Worm (Caenorhabditis elegans): ENCODE results near the gene C18D11.9.

The C18D11.9 gene

DNA sequence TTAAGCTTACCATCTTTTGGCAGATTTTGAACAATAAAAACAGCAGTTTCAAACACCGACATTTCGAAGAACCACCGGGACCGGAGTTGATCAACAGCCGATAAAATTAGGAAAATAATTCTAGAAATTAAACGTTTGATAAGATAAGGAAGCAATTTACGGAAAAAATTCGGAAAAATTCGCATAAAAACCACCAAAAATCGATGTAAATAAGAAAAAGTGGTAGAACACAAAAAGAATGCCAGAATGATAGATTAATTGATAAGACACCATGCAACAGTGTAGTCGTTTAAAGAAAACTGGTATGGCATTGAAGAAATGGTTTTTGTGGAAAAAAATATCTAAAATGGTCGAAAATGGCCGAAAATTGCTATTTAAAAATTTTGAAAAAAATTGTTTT, 13.5 kb downstream of the C18D11.9 start, which contains the start of gene maa-1:
Gene maa-1 (minus strand): TSS at position 120 of the 400 bp plus-strand sequence.
- TF ChIP-seq pha-4 (GFP tag; IDR thresholded peaks at IDR 0.05) (no peak), pha-4 (tag; optimal IDR thresholded peaks at IDR 0.05) (no peak), jun-1 (tag; optimal IDR thresholded peaks at IDR 0.05) (no peak), lim-7 (GFP tag; IDR thresholded peaks at IDR 0.05) (no peak), egl-27 (tag; optimal IDR thresholded peaks at IDR 0.05) (no peak), pqm-1 (tag; optimal IDR thresholded peaks at IDR 0.05) (peak; percentile 39), Y48G9A.11 (GFP tag; IDR thresholded peaks at IDR 0.05) (no peak), Y105C5A.15 (GFP tag; IDR thresholded peaks at IDR 0.05) (no peak), zag-1 (tag; optimal IDR thresholded peaks at IDR 0.05) (no peak), ZK546.5 (tag; optimal IDR thresholded peaks at IDR 0.05) (no peak), spr-3 (GFP tag; optimal IDR thresholded peaks at IDR 0.05) (no peak), daf-16 (GFP tag; optimal IDR thresholded peaks at IDR 0.05) (no peak), daf-16 (tag; optimal IDR thresholded peaks at IDR 0.05) (peak; percentile 97), mxl-2 (GFP tag; conservative IDR thresholded peaks at IDR 0.05) (no peak), nhr-77 (tag; optimal IDR thresholded peaks at IDR 0.05) (peak; percentile 48), attf-4 (tag; optimal IDR thresholded peaks at IDR 0.05) (no peak), nhr-41 (GFP tag; IDR thresholded peaks at IDR 0.05) (no peak), nhr-25 (tag; optimal IDR thresholded peaks at IDR 0.05; ENCODE audit: borderline replicate concordance, insufficient read depth) (no peak), nhr-6 (tag; optimal IDR thresholded peaks at IDR 0.05) (no peak), dve-1 (tag; optimal IDR thresholded peaks at IDR 0.05; ENCODE audit: insufficient read depth) (peak; percentile 74), ceh-44 (GFP tag; IDR thresholded peaks at IDR 0.05) (no peak), nhr-28 (tag; optimal IDR thresholded peaks at IDR 0.05) (peak; percentile 78), hlh-11 (tag; optimal IDR thresholded peaks at IDR 0.05) (peak; percentile 64), egl-43 (GFP tag; IDR thresholded peaks at IDR 0.05) (no peak), php-3 (GFP tag; IDR thresholded peaks at IDR 0.05) (0 out of 2 replicates have a peak, but pooled peaks have one; percentile 56), hmg-1.1 (GFP tag; IDR thresholded peaks at IDR 0.05) (no peak), saeg-2 (GFP tag; IDR thresholded peaks at IDR 0.05) (no peak), nhr-76 (tag; optimal IDR thresholded peaks at IDR 0.05) (no peak), sdz-12 (GFP tag; optimal IDR thresholded peaks at IDR 0.05) (no peak), lsy-2 (tag; optimal IDR thresholded peaks at IDR 0.05) (peak in 1 of 2 experiments; percentile 8), ces-1 (GFP tag; optimal IDR thresholded peaks at IDR 0.05) (no peak)

DNA sequence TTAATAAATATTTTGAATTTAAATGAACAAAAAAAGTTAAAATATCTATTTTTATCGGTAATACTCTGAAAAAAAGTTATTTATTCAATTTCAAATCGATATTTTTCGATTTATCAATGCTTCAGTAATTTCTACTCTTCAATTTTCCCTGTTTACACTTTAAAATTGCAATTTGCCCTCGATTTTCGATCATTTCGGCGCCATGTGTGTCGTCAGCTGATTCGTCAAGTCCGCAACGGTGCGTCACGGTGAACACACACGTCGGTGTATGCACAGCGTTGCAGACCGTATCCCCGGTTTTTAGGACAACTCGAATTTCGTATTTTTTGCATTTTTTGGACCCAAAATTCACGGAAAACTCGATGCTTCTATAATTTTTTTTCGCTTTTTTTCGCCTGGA, 14.3 kb downstream of the C18D11.9 start, which contains the start of gene C18D11.3:
Gene C18D11.3 (plus strand): TSS at position 189 of the 400 bp plus-strand sequence.
- TF ChIP-seq hif-1 (tag; optimal IDR thresholded peaks at IDR 0.05) (peak in 1 of 2 experiments; percentile 76), daf-16 (GFP tag; optimal IDR thresholded peaks at IDR 0.05) (peak in 1 of 2 experiments; percentile 38), daf-16 (tag; optimal IDR thresholded peaks at IDR 0.05) (peak; percentile 99), arid-1 (GFP tag; conservative IDR thresholded peaks at IDR 0.05) (peak; percentile 48; the same call in 1 of the 2 replicates), nhr-77 (tag; optimal IDR thresholded peaks at IDR 0.05) (peak; percentile 86), fkh-10 (GFP tag; optimal IDR thresholded peaks at IDR 0.05) (peak; percentile 27), pha-4 (GFP tag; IDR thresholded peaks at IDR 0.05) (peak; percentile 13; the same call in 1 of the 2 replicates), pha-4 (tag; optimal IDR thresholded peaks at IDR 0.05) (peak; percentile 21), egl-43 (GFP tag; IDR thresholded peaks at IDR 0.05) (0 out of 2 replicates have a peak, but pooled peaks have one; percentile 5), attf-4 (tag; optimal IDR thresholded peaks at IDR 0.05) (no peak), ama-1 (optimal IDR thresholded peaks at IDR 0.05) (peak; percentile 20), nhr-25 (tag; optimal IDR thresholded peaks at IDR 0.05; ENCODE audit: borderline replicate concordance, insufficient read depth) (peak; percentile 15), hmg-1.1 (GFP tag; IDR thresholded peaks at IDR 0.05) (peak; percentile 73), ZK337.2 (GFP tag; IDR thresholded peaks at IDR 0.05) (0 out of 2 replicates have a peak, but pooled peaks have one; percentile 29), zip-11 (GFP tag; IDR thresholded peaks at IDR 0.05) (no peak), zfp-3 (GFP tag; conservative IDR thresholded peaks at IDR 0.05) (0 out of 2 replicates have a peak, but pooled peaks have one; percentile 18), madf-5 (GFP tag; IDR thresholded peaks at IDR 0.05) (0 out of 4 replicates have a peak, but pooled peaks of 1 of the 2 experiments have one; percentile 8), vab-7 (GFP tag; IDR thresholded peaks at IDR 0.05) (peak; percentile 69), dmd-6 (GFP tag; IDR thresholded peaks at IDR 0.05) (peak; percentile 87), mep-1 (tag; optimal IDR thresholded peaks at IDR 0.05) (peak; percentile 90), mes-2 (tag; optimal IDR thresholded peaks at IDR 0.05; ENCODE audit: poor library complexity, severe bottlenecking) (peak; percentile 86), dpl-1 (GFP tag; optimal IDR thresholded peaks at IDR 0.05) (peak; percentile 77), madf-9 (GFP tag; conservative IDR thresholded peaks at IDR 0.05) (peak; percentile 55; the same call in 1 of the 2 replicates), nhr-102 (tag; optimal IDR thresholded peaks at IDR 0.05) (peak; percentile 29), ceh-20 (GFP tag; IDR thresholded peaks at IDR 0.05) (0 out of 2 replicates have a peak, but pooled peaks have one; percentile 39), sdz-12 (GFP tag; optimal IDR thresholded peaks at IDR 0.05) (no peak), lin-29 (GFP tag; IDR thresholded peaks at IDR 0.05) (0 out of 2 replicates have a peak, but pooled peaks have one; percentile 48)

All from whole organism, L4 larva.